Fruit fly (Drosophila melanogaster): ENCODE data around the gene CycC.

DNA sequence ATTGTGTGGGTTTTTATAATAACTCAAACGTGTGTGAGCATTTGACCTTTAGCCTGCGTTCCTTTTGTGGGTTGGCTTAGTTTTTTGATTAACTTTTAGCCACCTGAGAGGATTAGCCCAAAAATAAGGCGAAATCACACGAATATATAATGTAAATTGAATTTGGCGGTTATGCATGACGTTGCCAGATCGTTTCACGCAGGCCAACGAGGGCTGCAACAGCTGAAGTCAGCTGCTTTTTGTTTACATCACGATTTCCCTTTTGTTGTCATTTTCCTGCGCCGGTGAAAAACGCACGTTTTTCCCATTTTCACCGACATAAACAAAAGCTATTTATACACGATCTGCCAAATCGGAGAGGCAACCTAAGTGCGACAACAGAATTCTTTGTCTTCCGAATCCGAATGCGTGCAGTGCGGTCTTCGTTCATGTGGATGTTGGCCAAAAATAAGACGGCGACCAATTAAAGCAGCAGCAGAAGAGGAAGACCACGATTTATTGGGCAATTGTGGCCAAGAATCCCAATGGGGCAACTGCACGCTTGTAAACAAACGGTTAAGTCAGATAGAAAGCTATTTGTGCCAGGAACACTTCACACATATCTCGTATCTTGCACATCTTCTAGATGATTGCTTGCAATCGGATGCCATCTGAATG, 10.7 kb downstream of the CycC start, which contains the start of gene CG3631:
- TF ChIP-seq salr (GFP tag; optimal IDR thresholded peaks at IDR 0.05) (no peak), vri (GFP tag; optimal IDR thresholded peaks at IDR 0.05) (no peak), dac (GFP tag; optimal IDR thresholded peaks at IDR 0.05) (no peak), CG11294 (GFP tag; IDR thresholded peaks at IDR 0.05) (no peak), CG9139 (GFP tag; optimal IDR thresholded peaks at IDR 0.05) (no peak), CG11902 (GFP tag; optimal IDR thresholded peaks at IDR 0.05) (no peak), Sox15 (GFP tag; optimal IDR thresholded peaks at IDR 0.05) (no peak), CG10631 (GFP tag; optimal IDR thresholded peaks at IDR 0.05) (no peak), acj6 (GFP tag; optimal IDR thresholded peaks at IDR 0.05) (no peak), svp (GFP tag) (no peak), net (GFP tag; optimal IDR thresholded peaks at IDR 0.05) (no peak), CG16779 (tag; optimal IDR thresholded peaks at IDR 0.05) (no peak), Sox102F (GFP tag; optimal IDR thresholded peaks at IDR 0.05) (no peak)

Data from whole organism, prepupa.